Worm (Caenorhabditis elegans) whole organism, L1 larva: ENCODE measurements around the gene acs-15.

Source experiments
- alr-1 ChIP-seq: fragments of 200-800 bp; sonication (Bioruptor generic); optimal IDR thresholded peaks from 2 replicates; lab custom pipeline; 2018; ENCODE audit warnings: borderline replicate concordance, mild to moderate bottlenecking, missing genetic modification characterization, missing compliant biosample characterization
- ama-1 ChIP-seq: fragments of 150-350 bp; optimal IDR thresholded peaks from 2 replicates; lab custom pipeline; 2014
- blmp-1 ChIP-seq: fragments of 150-350 bp; optimal IDR thresholded peaks from 2 replicates; lab custom pipeline; 2014; ENCODE audit warnings: missing biosample characterization, missing genetic modification characterization
- ceh-82 ChIP-seq, 3 experiments: fragments of 150-350 bp in 1 of 3; sonication (generic microtip) in 2 of 3; optimal IDR thresholded peaks; 2 replicates each; lab custom pipeline; 2014 to 2017; ENCODE audit warnings: missing biosample characterization in 3 of 3, missing genetic modification characterization in 3 of 3
- efl-1 ChIP-seq, 4 experiments: fragments of 150-350 bp; optimal IDR thresholded peaks in 3 of 4; peaks in 1 of 4; 1 replicate in 1 of 4; 2 replicates in 3 of 4; lab custom pipeline; 2014; ENCODE audit warnings: missing biosample characterization in 2 of 4, missing genetic modification characterization in 2 of 4, missing genetic modification reagents in 2 of 4
- egl-27 ChIP-seq, 2 experiments: fragments of 150-350 bp in 1 of 2; sonication (generic microtip); optimal IDR thresholded peaks; 3 replicates each; lab custom pipeline; 2017 to 2018; ENCODE audit warnings: missing biosample characterization in 2 of 2, missing genetic modification characterization in 2 of 2, missing genetic modification reagents in 2 of 2
- irx-1 ChIP-seq: sonication (generic microtip); optimal IDR thresholded peaks from 2 replicates; lab custom pipeline; 2016; ENCODE audit warnings: missing genetic modification characterization, missing compliant biosample characterization
- nhr-11 ChIP-seq: fragments of 150-350 bp; optimal IDR thresholded peaks from 2 replicates; lab custom pipeline; 2014; ENCODE audit warnings: missing biosample characterization, missing genetic modification characterization
- nhr-237 ChIP-seq: fragments of 150-350 bp; optimal IDR thresholded peaks from 2 replicates; lab custom pipeline; 2014; ENCODE audit warnings: missing biosample characterization, missing genetic modification characterization
- nhr-76 ChIP-seq: sonication (generic microtip); optimal IDR thresholded peaks from 2 replicates; lab custom pipeline; 2017; ENCODE audit warnings: missing biosample characterization, missing genetic modification characterization
- snu-23 ChIP-seq: sonication (generic microtip); optimal IDR thresholded peaks from 2 replicates; lab custom pipeline; 2016; ENCODE audit warnings: missing genetic modification characterization, missing compliant biosample characterization
- sptf-1 ChIP-seq: fragments of 150-350 bp; optimal IDR thresholded peaks from 2 replicates; lab custom pipeline; 2014; ENCODE audit warnings: missing biosample characterization, missing genetic modification characterization
- unc-62 ChIP-seq: fragments of 150-350 bp; optimal IDR thresholded peaks from 2 replicates; lab custom pipeline; 2014; ENCODE audit warnings: missing biosample characterization, missing genetic modification reagents, missing genetic modification characterization
- unc-98 ChIP-seq: fragments of 200-800 bp; sonication (Bioruptor generic); IDR thresholded peaks from 2 replicates; pipeline ENCODE4 v1.3.6; 2022; ENCODE audit warnings: missing genetic modification characterization, missing compliant biosample characterization

ce11 chrII:915206-915605 is 17.6 kb upstream of the acs-15 start:
- TF ChIP-seq alr-1 (tag; lab: Kevin White, UChicago) (no peak), sptf-1 (no peak), nhr-11 (tag; lab: Kevin White, UChicago) (no peak), egl-27 (tag; optimal IDR thresholded peaks at IDR 0.05; lab: Kevin White, UChicago) (no peak), blmp-1 (tag; lab: Kevin White, UChicago) (no peak), nhr-237 (no peak), nhr-76 (tag; lab: Kevin White, UChicago) (no peak), snu-23 (GFP tag; lab: Kevin White, UChicago) (no peak), irx-1 (tag; lab: Kevin White, UChicago) (no peak), efl-1 (optimal IDR thresholded peaks at IDR 0.05; lab: Kevin White, UChicago) (no peak), efl-1 (GFP tag; optimal IDR thresholded peaks at IDR 0.05 in 1 of 2; lab: Kevin White, UChicago) (peak in 1 of 2 experiments; percentile 83), ceh-82 (tag; optimal IDR thresholded peaks at IDR 0.05; lab: Kevin White, UChicago) (no peak), unc-62 (GFP tag; lab: Kevin White, UChicago) (no peak), unc-98 (GFP tag; lab: Robert Waterston, UW) (no peak), ama-1 (lab: Kevin White, UChicago) (no peak)
